Worm (Caenorhabditis elegans): ENCODE data around the gene srh-276.

DNA sequence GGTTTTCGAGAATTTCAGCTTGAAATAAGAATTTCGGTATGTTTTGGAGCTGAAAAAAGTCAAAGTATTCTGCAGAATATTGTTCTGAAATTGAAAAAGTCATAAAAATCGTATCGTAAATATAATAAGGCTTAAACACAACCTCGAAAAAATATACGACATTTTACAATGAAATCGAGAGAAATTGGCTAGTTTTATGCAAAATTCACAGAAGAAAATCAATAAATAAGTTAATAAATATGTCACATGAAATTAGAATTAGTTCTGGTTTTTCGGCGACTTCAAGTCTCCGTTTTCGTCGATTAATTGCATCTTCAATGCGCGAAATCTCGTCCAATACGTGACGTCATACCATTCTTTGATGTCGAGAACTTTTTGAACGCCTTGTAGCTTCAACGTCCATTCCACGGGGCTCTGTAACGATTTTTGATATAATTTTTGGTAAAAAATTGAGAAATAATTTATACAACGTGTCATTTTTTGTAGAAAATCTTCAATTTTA lies 48.3 kb downstream of the srh-276 start, which contains the start of gene atx-3:
- TF ChIP-seq med-1 (GFP tag; optimal IDR thresholded peaks at IDR 0.05; ENCODE audit: insufficient read depth) (no peak), T22C8.4 (GFP tag; IDR thresholded peaks at IDR 0.05) (no peak), flt-1 (GFP tag; IDR thresholded peaks at IDR 0.05) (no peak), ztf-23 (GFP tag; IDR thresholded peaks at IDR 0.05) (no peak), klf-2 (GFP tag; conservative IDR thresholded peaks at IDR 0.05) (no peak), ref-1 (GFP tag; conservative IDR thresholded peaks at IDR 0.05) (no peak), tab-1 (GFP tag; IDR thresholded peaks at IDR 0.05) (no peak), cog-1 (tag; optimal IDR thresholded peaks at IDR 0.05) (no peak)

Data from whole organism, midembryonic.